Worm (Caenorhabditis elegans) whole organism, L1 larva: ENCODE measurements around the gene arf-6.

Experiments
- C34B4.2 ChIP-seq: sonication (generic microtip); optimal IDR thresholded peaks from 2 replicates; lab custom pipeline; 2017; ENCODE audit warnings: mild to moderate bottlenecking, missing genetic modification characterization, missing compliant biosample characterization
- F16B12.6 ChIP-seq: fragments of 150-350 bp; optimal IDR thresholded peaks from 2 replicates; lab custom pipeline; 2014; ENCODE audit warnings: missing biosample characterization, missing genetic modification characterization
- alr-1 ChIP-seq: fragments of 200-800 bp; sonication (Bioruptor generic); optimal IDR thresholded peaks from 2 replicates; lab custom pipeline; 2018; ENCODE audit warnings: borderline replicate concordance, mild to moderate bottlenecking, missing genetic modification characterization, missing compliant biosample characterization
- aly-2 ChIP-seq: fragments of 150-350 bp; optimal IDR thresholded peaks from 2 replicates; lab custom pipeline; 2014; ENCODE audit warnings: missing biosample characterization, missing genetic modification characterization
- ama-1 ChIP-seq: fragments of 150-350 bp; optimal IDR thresholded peaks from 2 replicates; lab custom pipeline; 2014
- blmp-1 ChIP-seq: fragments of 150-350 bp; optimal IDR thresholded peaks from 2 replicates; lab custom pipeline; 2014; ENCODE audit warnings: missing biosample characterization, missing genetic modification characterization
- efl-1 ChIP-seq, 4 experiments: fragments of 150-350 bp; optimal IDR thresholded peaks in 3 of 4; peaks in 1 of 4; 1 replicate in 1 of 4; 2 replicates in 3 of 4; lab custom pipeline; 2014; ENCODE audit warnings: missing biosample characterization in 2 of 4, missing genetic modification characterization in 2 of 4, missing genetic modification reagents in 2 of 4
- ets-5 ChIP-seq: fragments of 200-800 bp; sonication (Bioruptor generic); IDR thresholded peaks from 2 replicates; pipeline ENCODE4 v1.3.6; 2022; ENCODE audit warnings: missing genetic modification characterization, missing compliant biosample characterization
- fkh-4 ChIP-seq: sonication (generic microtip); optimal IDR thresholded peaks from 2 replicates; lab custom pipeline; 2016; ENCODE audit warnings: missing compliant biosample characterization, missing genetic modification characterization, borderline replicate concordance
- fkh-8 ChIP-seq: sonication (generic microtip); optimal IDR thresholded peaks from 2 replicates; lab custom pipeline; 2016; ENCODE audit warnings: mild to moderate bottlenecking, missing genetic modification characterization, missing compliant biosample characterization
- grh-1 ChIP-seq: fragments of 200-800 bp; sonication (Bioruptor generic); IDR thresholded peaks from 2 replicates; pipeline ENCODE4 v1.3.6; 2022; ENCODE audit warnings: missing genetic modification reagents, missing genetic modification characterization, missing compliant biosample characterization
- hpl-2 ChIP-seq: fragments of 150-350 bp; optimal IDR thresholded peaks from 2 replicates; lab custom pipeline; 2014; ENCODE audit warnings: missing biosample characterization, missing genetic modification reagents, missing genetic modification characterization
- irx-1 ChIP-seq: sonication (generic microtip); optimal IDR thresholded peaks from 2 replicates; lab custom pipeline; 2016; ENCODE audit warnings: missing genetic modification characterization, missing compliant biosample characterization
- isw-1 ChIP-seq: fragments of 200-800 bp; sonication (Bioruptor generic); IDR thresholded peaks from 2 replicates; pipeline ENCODE4 v1.3.6; 2022; ENCODE audit warnings: missing genetic modification characterization, missing compliant biosample characterization
- jun-1 ChIP-seq: fragments of 150-350 bp; optimal IDR thresholded peaks from 2 replicates; lab custom pipeline; 2014; ENCODE audit warnings: missing biosample characterization, missing genetic modification reagents, missing genetic modification characterization
- lin-13 ChIP-seq: fragments of 150-350 bp; optimal IDR thresholded peaks from 2 replicates; lab custom pipeline; 2014; ENCODE audit warnings: missing biosample characterization, missing genetic modification reagents, missing genetic modification characterization
- lin-35 ChIP-seq, 2 experiments: fragments of 150-350 bp; optimal IDR thresholded peaks; 2 replicates each; lab custom pipeline; 2014; ENCODE audit warnings: missing biosample characterization in 2 of 2, missing genetic modification characterization in 2 of 2, missing genetic modification reagents in 2 of 2
- lin-39 ChIP-seq: fragments of 150-350 bp; optimal IDR thresholded peaks from 2 replicates; lab custom pipeline; 2014; ENCODE audit warnings: missing biosample characterization, missing genetic modification reagents, missing genetic modification characterization
- lir-3 ChIP-seq: sonication (generic microtip); optimal IDR thresholded peaks from 2 replicates; lab custom pipeline; 2016; ENCODE audit warnings: mild to moderate bottlenecking, missing genetic modification characterization, moderate library complexity, missing compliant biosample characterization; ENCODE audit not compliant: poor library complexity
- mab-9 ChIP-seq: fragments of 200-800 bp; sonication (Bioruptor generic); IDR thresholded peaks from 2 replicates; pipeline ENCODE4 v1.3.6; 2022; ENCODE audit warnings: missing genetic modification reagents, missing genetic modification characterization, missing compliant biosample characterization
- mep-1 ChIP-seq: fragments of 150-350 bp; optimal IDR thresholded peaks from 2 replicates; lab custom pipeline; 2014; ENCODE audit warnings: missing biosample characterization, missing genetic modification characterization
- nhr-12 ChIP-seq: sonication (generic microtip); optimal IDR thresholded peaks from 2 replicates; lab custom pipeline; 2017; ENCODE audit warnings: missing biosample characterization, missing genetic modification characterization
- nhr-19 ChIP-seq: fragments of 200-800 bp; sonication (Bioruptor generic); conservative IDR thresholded peaks from 2 replicates; pipeline ENCODE4 v1.3.6; 2022; ENCODE audit warnings: missing genetic modification characterization, missing compliant biosample characterization
- nhr-20 ChIP-seq: sonication (generic microtip); optimal IDR thresholded peaks from 2 replicates; lab custom pipeline; 2016; ENCODE audit warnings: mild to moderate bottlenecking, missing genetic modification characterization, missing compliant biosample characterization
- nhr-28 ChIP-seq: fragments of 150-350 bp; optimal IDR thresholded peaks from 2 replicates; lab custom pipeline; 2014; ENCODE audit warnings: missing biosample characterization, missing genetic modification characterization
- nhr-84 ChIP-seq: sonication (generic microtip); optimal IDR thresholded peaks from 2 replicates; lab custom pipeline; 2017; ENCODE audit warnings: missing biosample characterization, missing genetic modification characterization
- nhr-90 ChIP-seq: sonication (generic microtip); optimal IDR thresholded peaks from 2 replicates; lab custom pipeline; 2016; ENCODE audit warnings: mild to moderate bottlenecking, missing genetic modification characterization, missing compliant biosample characterization; ENCODE audit not compliant: poor library complexity
- pqm-1 ChIP-seq: sonication (generic microtip); optimal IDR thresholded peaks from 3 replicates; lab custom pipeline; 2017; ENCODE audit warnings: missing biosample characterization, missing genetic modification characterization
- skn-1 ChIP-seq: fragments of 150-350 bp; optimal IDR thresholded peaks from 2 replicates; lab custom pipeline; 2014; ENCODE audit warnings: missing biosample characterization, missing genetic modification characterization
- sptf-1 ChIP-seq: fragments of 150-350 bp; optimal IDR thresholded peaks from 2 replicates; lab custom pipeline; 2014; ENCODE audit warnings: missing biosample characterization, missing genetic modification characterization
- sup-37 ChIP-seq: fragments of 200-800 bp; sonication (Bioruptor generic); optimal IDR thresholded peaks from 2 replicates; lab custom pipeline; 2018; ENCODE audit warnings: mild to moderate bottlenecking, missing genetic modification characterization, missing compliant biosample characterization
- swsn-7 ChIP-seq: sonication (generic microtip); optimal IDR thresholded peaks from 2 replicates; lab custom pipeline; 2016; ENCODE audit warnings: missing genetic modification characterization, missing compliant biosample characterization
- unc-62 ChIP-seq: fragments of 150-350 bp; optimal IDR thresholded peaks from 2 replicates; lab custom pipeline; 2014; ENCODE audit warnings: missing biosample characterization, missing genetic modification reagents, missing genetic modification characterization
- unc-86 ChIP-seq: sonication (generic microtip); optimal IDR thresholded peaks from 2 replicates; lab custom pipeline; 2016; ENCODE audit warnings: missing genetic modification characterization, missing compliant biosample characterization
- xbp-1 ChIP-seq: sonication (generic microtip); optimal IDR thresholded peaks from 2 replicates; lab custom pipeline; 2016; ENCODE audit warnings: missing genetic modification characterization, missing compliant biosample characterization
- zip-4 ChIP-seq: fragments of 200-800 bp; sonication (Bioruptor generic); optimal IDR thresholded peaks from 2 replicates; lab custom pipeline; 2018; ENCODE audit warnings: mild to moderate bottlenecking, missing genetic modification characterization, moderate library complexity, missing compliant biosample characterization
- ztf-4 ChIP-seq: fragments of 150-350 bp; optimal IDR thresholded peaks from 2 replicates; lab custom pipeline; 2014; ENCODE audit warnings: missing biosample characterization, missing genetic modification characterization

arf-6 gene

ce11 chrIV:16926558-16926957, 20.4 kb upstream of the arf-6 start:
- no peak for TF ChIP-seq ztf-4 (tag; lab: Kevin White, UChicago)
- TF ChIP-seq ama-1 (lab: Kevin White, UChicago): no peak
- no peak for TF ChIP-seq unc-86 (tag; lab: Kevin White, UChicago)
- no peak for TF ChIP-seq ets-5 (GFP tag; lab: Robert Waterston, UW)
- no peak for TF ChIP-seq fkh-4 (tag; lab: Kevin White, UChicago)
- TF ChIP-seq lir-3 (tag; lab: Kevin White, UChicago): no peak
- TF ChIP-seq skn-1 (tag; lab: Kevin White, UChicago): no peak
- TF ChIP-seq nhr-12 (tag; lab: Kevin White, UChicago): no peak
- TF ChIP-seq jun-1: no peak
- TF ChIP-seq grh-1: no peak

- TF ChIP-seq fkh-8 (no peak), ztf-4 (tag; lab: Kevin White, UChicago) (no peak), swsn-7 (tag; lab: Kevin White, UChicago) (no peak), isw-1 (GFP tag; lab: Robert Waterston, UW) (no peak), mab-9 (GFP tag; lab: Robert Waterston, UW) (no peak), aly-2 (tag; lab: Kevin White, UChicago) (no peak), zip-4 (GFP tag; lab: Kevin White, UChicago) (no peak), nhr-19 (GFP tag; lab: Robert Waterston, UW) (no peak), lin-39 (tag; lab: Kevin White, UChicago) (no peak), hpl-2 (GFP tag; lab: Kevin White, UChicago) (no peak), sup-37 (GFP tag; lab: Kevin White, UChicago) (no peak), alr-1 (tag; lab: Kevin White, UChicago) (no peak)
These were observed 15.8 kb upstream of the arf-6 start, which contains the start of gene Y116A8C.49 for ce11 chrIV:16931077-16931476. TSS of gene Y116A8C.49 (minus strand) at chrIV:16931177.

- TF ChIP-seq grh-1: 0 out of 2 replicates have a peak, but pooled peaks have one; percentile 34
- no peak for TF ChIP-seq blmp-1 (tag; lab: Kevin White, UChicago)
- TF ChIP-seq nhr-84 (tag; lab: Kevin White, UChicago): no peak
- no peak for TF ChIP-seq unc-62 (GFP tag; lab: Kevin White, UChicago)
- TF ChIP-seq hpl-2 (GFP tag; lab: Kevin White, UChicago): no peak
These were observed 10.9 kb upstream of the arf-6 start for ce11 chrIV:16936053-16936452.

- TF ChIP-seq nhr-28 (tag; lab: Kevin White, UChicago): no peak
- TF ChIP-seq irx-1 (tag; lab: Kevin White, UChicago): no peak
- TF ChIP-seq mep-1: no peak
- TF ChIP-seq F16B12.6 (tag; lab: Kevin White, UChicago): no peak
- TF ChIP-seq sptf-1 (tag; lab: Kevin White, UChicago): no peak
- no peak for TF ChIP-seq unc-62 (GFP tag; lab: Kevin White, UChicago)
- TF ChIP-seq efl-1 (optimal IDR thresholded peaks at IDR 0.05; lab: Kevin White, UChicago): no peak
- TF ChIP-seq efl-1 (GFP tag; optimal IDR thresholded peaks at IDR 0.05 in 1 of 2; lab: Kevin White, UChicago): no peak
- no peak for TF ChIP-seq fkh-4 (tag; lab: Kevin White, UChicago)
- no peak for TF ChIP-seq nhr-20 (tag; lab: Kevin White, UChicago)
- TF ChIP-seq lin-35 (GFP tag; optimal IDR thresholded peaks at IDR 0.05; lab: Kevin White, UChicago): no peak
- TF ChIP-seq, all 84 proteins: peak for 0
These were observed 7.9 kb upstream of the arf-6 start, which contains the start of gene Y116A8C.10 for ce11 chrIV:16939001-16939400. TSS of gene Y116A8C.10 (minus strand) at chrIV:16939101.

- TF ChIP-seq sptf-1 (tag; lab: Kevin White, UChicago) (no peak), efl-1 (optimal IDR thresholded peaks at IDR 0.05; lab: Kevin White, UChicago) (no peak), efl-1 (GFP tag; optimal IDR thresholded peaks at IDR 0.05 in 1 of 2; lab: Kevin White, UChicago) (peak in 1 of 2 experiments; percentile 51), xbp-1 (no peak), pqm-1 (tag; lab: Kevin White, UChicago) (no peak), nhr-90 (tag; lab: Kevin White, UChicago) (no peak), C34B4.2 (no peak), lin-13 (no peak), hpl-2 (GFP tag; lab: Kevin White, UChicago) (no peak)
- TF ChIP-seq, all 84 proteins: peak for 1
These were observed 2.8 kb downstream of the arf-6 start, which contains the start of gene rad-54.B for ce11 chrIV:16949767-16950166. TSS of gene rad-54.B (plus strand) at chrIV:16950067.
